Fruit fly (Drosophila melanogaster): ENCODE measurements around the gene CG13318.

The CG13318 gene

DNA sequence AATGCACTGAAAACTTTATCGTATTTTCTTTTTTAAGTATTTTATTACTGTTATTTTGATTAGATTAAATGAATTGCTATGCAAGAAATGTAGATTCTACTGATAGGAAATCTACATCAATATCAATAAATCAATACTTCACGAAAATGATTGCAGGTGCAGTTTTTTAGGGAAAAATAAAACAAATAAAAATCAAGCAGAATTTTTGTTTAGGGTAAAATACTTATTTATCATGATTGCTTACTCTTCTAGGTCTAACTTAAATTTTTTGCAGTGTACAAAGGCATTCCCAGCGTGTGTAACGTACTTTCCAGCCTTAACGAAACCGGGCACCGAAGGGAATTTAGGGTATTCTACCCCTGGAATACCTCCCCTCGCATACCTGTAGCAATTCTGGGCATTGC is 36.0 kb upstream of the CG13318 start (continued):
- TF ChIP-seq crol (GFP tag; IDR thresholded peaks at IDR 0.05) (no peak), croc (GFP tag; conservative IDR thresholded peaks at IDR 0.05) (peak; percentile 63), CG3407 (GFP tag; optimal IDR thresholded peaks at IDR 0.05) (peak; percentile 67), lola (GFP tag; optimal IDR thresholded peaks at IDR 0.05) (peak in 1 of 3 experiments; percentile 97), wdn (GFP tag; IDR thresholded peaks at IDR 0.05) (no peak), Meics (GFP tag; optimal IDR thresholded peaks at IDR 0.05) (peak; percentile 21), da (GFP tag; optimal IDR thresholded peaks at IDR 0.05) (peak; percentile 74), cwo (GFP tag; optimal IDR thresholded peaks at IDR 0.05) (peak; percentile 8), CG14667 (GFP tag; IDR thresholded peaks at IDR 0.05) (no peak), usp (GFP tag; optimal IDR thresholded peaks at IDR 0.05) (no peak), Asciz (GFP tag; optimal IDR thresholded peaks at IDR 0.05) (peak; percentile 56), HLH3B (GFP tag; IDR thresholded peaks at IDR 0.05) (peak; percentile 28; the same call in 1 of the 2 replicates), cato (GFP tag; optimal IDR thresholded peaks at IDR 0.05; ENCODE audit: borderline replicate concordance) (peak; percentile 49), Lpt (GFP tag; optimal IDR thresholded peaks at IDR 0.05) (no peak), lilli (GFP tag; optimal IDR thresholded peaks at IDR 0.05) (peak; percentile 55), CG15011 (GFP tag; optimal IDR thresholded peaks at IDR 0.05) (no peak), CG34422 (GFP tag; IDR thresholded peaks at IDR 0.05) (peak; percentile 62; the same call in 1 of the 3 replicates), abd-A (tag; optimal IDR thresholded peaks at IDR 0.05) (no peak), gcm (GFP tag; optimal IDR thresholded peaks at IDR 0.05) (peak; percentile 88), Dbx (GFP tag; IDR thresholded peaks at IDR 0.05) (no peak), gce (GFP tag; IDR thresholded peaks at IDR 0.05) (no peak), maf-S (GFP tag; optimal IDR thresholded peaks at IDR 0.05) (peak; percentile 18), Kr (GFP tag; optimal IDR thresholded peaks at IDR 0.05) (peak; percentile 61), bab2 (GFP tag; optimal IDR thresholded peaks at IDR 0.05) (peak; percentile 48), CG33557 (GFP tag; optimal IDR thresholded peaks at IDR 0.05) (peak; percentile 96), CG1024 (GFP tag; IDR thresholded peaks at IDR 0.05) (no peak), CG2120 (GFP tag; optimal IDR thresholded peaks at IDR 0.05) (peak; percentile 45), CG2875 (GFP tag; optimal IDR thresholded peaks at IDR 0.05) (peak; percentile 64), pum (GFP tag; optimal IDR thresholded peaks at IDR 0.05) (peak; percentile 63), ken (GFP tag; IDR thresholded peaks at IDR 0.05) (no peak), mam (GFP tag; optimal IDR thresholded peaks at IDR 0.05) (peak; percentile 11), ato (GFP tag; IDR thresholded peaks at IDR 0.05; ENCODE audit: partially characterized antibody) (no peak), CG18262 (tag; optimal IDR thresholded peaks at IDR 0.05) (peak; percentile 96), Sox100B (GFP tag; optimal IDR thresholded peaks at IDR 0.05) (peak; percentile 74), fu2 (GFP tag; optimal IDR thresholded peaks at IDR 0.05) (no peak), CG12299 (tag; optimal IDR thresholded peaks at IDR 0.05) (peak; percentile 42), sd (tag; optimal IDR thresholded peaks at IDR 0.05) (peak; percentile 51), CG12659 (GFP tag; optimal IDR thresholded peaks at IDR 0.05) (peak; percentile 32), CG7786 (GFP tag; optimal IDR thresholded peaks at IDR 0.05) (peak; percentile 45), Atf3 (GFP tag; optimal IDR thresholded peaks at IDR 0.05) (peak; percentile 60), CG2116 (GFP tag; optimal IDR thresholded peaks at IDR 0.05) (peak; percentile 49), stwl (tag; optimal IDR thresholded peaks at IDR 0.05) (peak; percentile 61), CG12744 (GFP tag; optimal IDR thresholded peaks at IDR 0.05) (peak; percentile 31), tin (GFP tag; optimal IDR thresholded peaks at IDR 0.05) (peak; percentile 66), Elba2 (GFP tag; optimal IDR thresholded peaks at IDR 0.05) (peak; percentile 78), CG15269 (tag; optimal IDR thresholded peaks at IDR 0.05) (peak; percentile 34), CG5245 (GFP tag; optimal IDR thresholded peaks at IDR 0.05) (peak; percentile 52), CG18476 (GFP tag; optimal IDR thresholded peaks at IDR 0.05) (peak; percentile 63), pnt (GFP tag; optimal IDR thresholded peaks at IDR 0.05) (peak; percentile 57), E2f2 (GFP tag; IDR thresholded peaks at IDR 0.05) (no peak), ATbp (GFP tag; optimal IDR thresholded peaks at IDR 0.05) (peak; percentile 45)

Measured in whole organism, embryonic.